Fruit fly (Drosophila melanogaster) whole organism, prepupa: ENCODE data around the gene bin.

Experiments used
- Blimp-1 ChIP-seq: fragments of 200-800 bp; sonication (Bioruptor generic); optimal IDR thresholded peaks from 3 replicates; lab custom pipeline; 2017; ENCODE audit warnings: missing biosample characterization, missing genetic modification characterization, mild to moderate bottlenecking, moderate library complexity, missing genetic modification reagents
- CG10631 ChIP-seq: fragments of 200-800 bp; sonication (Bioruptor generic); optimal IDR thresholded peaks from 2 replicates; lab custom pipeline; 2016; ENCODE audit warnings: missing biosample characterization, missing genetic modification characterization
- CG11294 ChIP-seq: fragments of 200-800 bp; sonication (Bioruptor generic); IDR thresholded peaks from 2 replicates; pipeline ENCODE4 v1.3.6; 2022; ENCODE audit warnings: missing biosample characterization, missing genetic modification characterization
- CG16779 ChIP-seq: fragments of 200-800 bp; sonication (Bioruptor generic); optimal IDR thresholded peaks from 3 replicates; lab custom pipeline; 2017; ENCODE audit warnings: missing biosample characterization, mild to moderate bottlenecking, missing genetic modification characterization
- CG31627 ChIP-seq: fragments of 200-800 bp; sonication (Bioruptor generic); optimal IDR thresholded peaks from 3 replicates; lab custom pipeline; 2016; ENCODE audit warnings: missing biosample characterization, missing genetic modification characterization
- CG32006 ChIP-seq: fragments of 200-800 bp; sonication (Bioruptor generic); optimal IDR thresholded peaks from 3 replicates; lab custom pipeline; 2017; ENCODE audit warnings: missing biosample characterization, mild to moderate bottlenecking, missing genetic modification characterization
- CG34406 ChIP-seq: fragments of 200-800 bp; sonication (Bioruptor generic); optimal IDR thresholded peaks from 3 replicates; lab custom pipeline; 2016; ENCODE audit warnings: missing biosample characterization, missing genetic modification characterization
- CG3919 ChIP-seq: fragments of 200-800 bp; sonication (Bioruptor generic); optimal IDR thresholded peaks from 3 replicates; lab custom pipeline; 2016; ENCODE audit warnings: missing biosample characterization, missing genetic modification characterization
- CG4318 ChIP-seq: fragments of 200-800 bp; sonication (Bioruptor generic); optimal IDR thresholded peaks from 3 replicates; lab custom pipeline; 2017; ENCODE audit warnings: missing biosample characterization, mild to moderate bottlenecking, missing genetic modification characterization
- CG6163 ChIP-seq: fragments of 200-800 bp; sonication (Bioruptor generic); IDR thresholded peaks from 3 replicates; pipeline ENCODE4 v1.3.6; 2022; ENCODE audit warnings: missing biosample characterization, missing genetic modification characterization
- CG6276 ChIP-seq: fragments of 200-800 bp; sonication (Bioruptor generic); optimal IDR thresholded peaks from 2 replicates; lab custom pipeline; 2017; ENCODE audit warnings: missing biosample characterization, mild to moderate bottlenecking, missing genetic modification characterization
- CG7368 ChIP-seq: fragments of 200-800 bp; sonication (Bioruptor generic); optimal IDR thresholded peaks from 3 replicates; lab custom pipeline; 2016; ENCODE audit warnings: missing biosample characterization, missing genetic modification characterization
- CG8119 ChIP-seq: fragments of 200-800 bp; sonication (Bioruptor generic); IDR thresholded peaks from 3 replicates; pipeline ENCODE4 v1.3.6; 2022; ENCODE audit warnings: missing biosample characterization, missing genetic modification characterization
- CG8319 ChIP-seq: fragments of 200-800 bp; sonication (Bioruptor generic); optimal IDR thresholded peaks from 3 replicates; lab custom pipeline; 2016; ENCODE audit warnings: missing biosample characterization, missing genetic modification characterization
- CG8632 ChIP-seq: fragments of 200-800 bp; sonication (Bioruptor generic); optimal IDR thresholded peaks from 3 replicates; lab custom pipeline; 2016; ENCODE audit warnings: missing biosample characterization, missing genetic modification characterization
- Eip75B ChIP-seq: fragments of 200-800 bp; sonication (Bioruptor generic); optimal IDR thresholded peaks from 3 replicates; lab custom pipeline; 2016; ENCODE audit warnings: missing biosample characterization, missing genetic modification characterization
- Eip78C ChIP-seq: fragments of 200-800 bp; sonication (Bioruptor generic); peaks from one replicate; lab custom pipeline; 2016; ENCODE audit warnings: missing biosample characterization, missing genetic modification characterization
- Eip93F ChIP-seq: fragments of 200-800 bp; sonication (Bioruptor generic); optimal IDR thresholded peaks from 2 replicates; lab custom pipeline; 2016; ENCODE audit warnings: missing biosample characterization, mild to moderate bottlenecking, missing genetic modification characterization
- Ets21C ChIP-seq: fragments of 200-800 bp; sonication (Bioruptor generic); optimal IDR thresholded peaks from 3 replicates; lab custom pipeline; 2016; ENCODE audit warnings: missing biosample characterization, missing genetic modification characterization
- Ets96B ChIP-seq: fragments of 200-800 bp; optimal IDR thresholded peaks from 2 replicates; lab custom pipeline; 2019; ENCODE audit warnings: missing biosample characterization, mild to moderate bottlenecking, missing genetic modification characterization, moderate library complexity
- Gug ChIP-seq: fragments of 200-800 bp; sonication (Bioruptor generic); IDR thresholded peaks from 2 replicates; pipeline ENCODE4 v1.3.6; 2022; ENCODE audit warnings: missing biosample characterization, missing genetic modification characterization
- Hr39 ChIP-seq: fragments of 200-800 bp; sonication (Bioruptor generic); optimal IDR thresholded peaks from 2 replicates; lab custom pipeline; 2016; ENCODE audit warnings: missing biosample characterization, missing genetic modification characterization
- Lpt ChIP-seq: fragments of 200-800 bp; sonication (Bioruptor generic); optimal IDR thresholded peaks from 3 replicates; lab custom pipeline; 2016; ENCODE audit warnings: missing biosample characterization, missing genetic modification characterization
- Sox102F ChIP-seq: fragments of 200-800 bp; sonication (Bioruptor generic); optimal IDR thresholded peaks from 2 replicates; lab custom pipeline; 2016; ENCODE audit warnings: missing biosample characterization, mild to moderate bottlenecking, missing genetic modification characterization
- Sox14 ChIP-seq: fragments of 200-800 bp; sonication (Bioruptor generic); optimal IDR thresholded peaks from 3 replicates; lab custom pipeline; 2016; ENCODE audit warnings: missing biosample characterization, missing genetic modification characterization
- Sox15 ChIP-seq: fragments of 200-800 bp; sonication (Bioruptor generic); optimal IDR thresholded peaks from 3 replicates; lab custom pipeline; 2016; ENCODE audit warnings: missing biosample characterization, missing genetic modification characterization
- acj6 ChIP-seq: fragments of 200-800 bp; sonication (Bioruptor generic); optimal IDR thresholded peaks from 3 replicates; lab custom pipeline; 2016; ENCODE audit warnings: missing biosample characterization, missing genetic modification characterization
- cyc ChIP-seq: fragments of 200-800 bp; sonication (Bioruptor generic); optimal IDR thresholded peaks from 3 replicates; lab custom pipeline; 2016; ENCODE audit warnings: missing biosample characterization, missing genetic modification characterization
- dsx ChIP-seq: fragments of 200-800 bp; optimal IDR thresholded peaks from 3 replicates; lab custom pipeline; 2019; ENCODE audit warnings: missing biosample characterization, mild to moderate bottlenecking, missing genetic modification characterization, moderate library complexity; ENCODE audit not compliant: poor library complexity, severe bottlenecking
- esn ChIP-seq: fragments of 200-800 bp; sonication (Bioruptor generic); optimal IDR thresholded peaks from 2 replicates; lab custom pipeline; 2016; ENCODE audit warnings: missing biosample characterization, mild to moderate bottlenecking, missing genetic modification characterization, moderate library complexity
- fd85E ChIP-seq: fragments of 200-800 bp; sonication (Bioruptor generic); optimal IDR thresholded peaks from 3 replicates; lab custom pipeline; 2016; ENCODE audit warnings: missing biosample characterization, missing genetic modification characterization
- fkh ChIP-seq: fragments of 200-800 bp; sonication (Bioruptor generic); optimal IDR thresholded peaks from 3 replicates; lab custom pipeline; 2017; ENCODE audit warnings: missing biosample characterization, mild to moderate bottlenecking, missing genetic modification characterization, moderate library complexity
- lz ChIP-seq: fragments of 200-800 bp; sonication (Bioruptor generic); optimal IDR thresholded peaks from 3 replicates; lab custom pipeline; 2016; ENCODE audit warnings: missing biosample characterization, missing genetic modification characterization
- net ChIP-seq: fragments of 200-800 bp; sonication (Bioruptor generic); optimal IDR thresholded peaks from 3 replicates; lab custom pipeline; 2016; ENCODE audit warnings: missing biosample characterization, missing genetic modification characterization
- pdm3 ChIP-seq: fragments of 200-800 bp; sonication (Bioruptor generic); optimal IDR thresholded peaks from 3 replicates; lab custom pipeline; 2016; ENCODE audit warnings: missing biosample characterization, missing genetic modification characterization
- salr ChIP-seq, 2 experiments: fragments of 200-800 bp; sonication (Bioruptor generic); optimal IDR thresholded peaks; 3 replicates each; lab custom pipeline; 2016 to 2018; ENCODE audit warnings: missing biosample characterization in 2 of 2, missing genetic modification characterization in 2 of 2, mild to moderate bottlenecking in 1 of 2
- spab ChIP-seq: fragments of 200-800 bp; sonication (Bioruptor generic); optimal IDR thresholded peaks from 2 replicates; lab custom pipeline; 2017; ENCODE audit warnings: missing biosample characterization, mild to moderate bottlenecking, missing genetic modification characterization, missing genetic modification reagents
- ss ChIP-seq, 2 experiments: fragments of 200-800 bp; sonication (Bioruptor generic); optimal IDR thresholded peaks; 2 replicates in 1 of 2; 3 replicates in 1 of 2; lab custom pipeline; 2017 to 2018; ENCODE audit warnings: mild to moderate bottlenecking in 2 of 2, missing biosample characterization in 2 of 2, missing genetic modification characterization in 2 of 2, moderate library complexity in 1 of 2
- topi ChIP-seq: fragments of 200-800 bp; sonication (Bioruptor generic); optimal IDR thresholded peaks from 3 replicates; lab custom pipeline; 2016; ENCODE audit warnings: missing biosample characterization, missing genetic modification characterization
- vri ChIP-seq: fragments of 200-800 bp; sonication (Bioruptor generic); optimal IDR thresholded peaks from 3 replicates; lab custom pipeline; 2016; ENCODE audit warnings: missing biosample characterization, mild to moderate bottlenecking, missing genetic modification characterization

The bin gene

DNA sequence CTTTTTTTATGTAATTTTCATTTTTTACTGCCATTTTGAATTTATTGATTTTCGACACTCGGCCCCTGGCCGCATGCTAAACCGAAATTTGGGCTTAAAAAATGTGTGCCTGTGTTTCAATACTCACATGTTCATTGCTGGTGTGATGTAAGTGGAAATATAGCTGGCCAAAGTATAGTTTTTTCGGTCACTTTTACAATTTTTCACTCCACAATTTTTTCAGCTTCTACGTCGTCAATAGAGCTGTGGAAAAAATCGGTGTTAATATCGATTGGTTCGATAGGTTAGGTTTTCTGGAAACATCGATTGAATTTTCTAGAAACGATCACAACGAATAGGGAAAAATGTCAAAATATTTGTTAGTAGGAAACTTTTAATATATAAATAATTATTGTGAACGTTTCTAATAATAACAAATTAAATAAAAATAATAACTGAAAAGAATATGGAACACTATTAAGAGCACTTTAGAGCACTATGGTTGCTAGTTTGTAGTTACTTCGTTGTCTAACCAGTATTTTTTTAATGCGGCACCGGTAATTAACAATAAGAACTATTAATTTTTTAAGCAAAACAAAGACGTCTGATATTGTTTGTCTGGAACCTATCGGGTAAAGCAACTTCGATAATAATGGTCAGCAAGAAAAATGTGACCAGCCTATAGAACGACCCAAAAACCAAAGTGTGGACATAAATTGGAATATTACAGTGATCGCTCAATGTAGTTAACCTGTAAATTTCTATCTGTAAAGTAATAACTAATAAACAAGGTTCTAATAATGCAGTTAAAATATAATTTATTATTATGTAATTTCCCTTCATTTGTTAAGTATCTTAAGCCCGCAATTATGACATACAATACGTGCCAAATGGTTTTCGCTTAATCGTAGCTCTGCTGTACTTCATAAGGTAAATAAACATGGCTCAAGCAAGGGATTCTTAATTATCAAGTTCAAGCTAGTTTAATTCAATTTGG is 34.9 kb upstream of the bin start, which contains the start of the genes CG10077 and CG9948 (continued):
- TF ChIP-seq esn (GFP tag; lab: Kevin White, UChicago) (peak; percentile 93), lz (GFP tag; lab: Kevin White, UChicago) (peak; percentile 90), CG10631 (GFP tag; lab: Kevin White, UChicago) (peak; percentile 87), Ets21C (GFP tag; lab: Kevin White, UChicago) (peak; percentile 81), Sox102F (GFP tag; lab: Kevin White, UChicago) (peak; percentile 90), CG34406 (peak; percentile 86), pdm3 (peak; percentile 90), CG32006 (GFP tag; lab: Kevin White, UChicago) (peak; percentile 87), cyc (GFP tag; lab: Kevin White, UChicago) (peak; percentile 85), CG8119 (GFP tag; lab: Robert Waterston, UW) (peak; percentile 94), Ets96B (tag; lab: Kevin White, UChicago) (peak; percentile 90), net (GFP tag; lab: Kevin White, UChicago) (peak; percentile 85), CG31627 (GFP tag; lab: Kevin White, UChicago) (peak; percentile 88), CG4318 (GFP tag; lab: Kevin White, UChicago) (no peak), CG3919 (GFP tag; lab: Kevin White, UChicago) (peak; percentile 91), spab (GFP tag; lab: Kevin White, UChicago) (no peak), CG8319 (GFP tag; lab: Kevin White, UChicago) (peak; percentile 75), CG8632 (peak; percentile 89), Gug (GFP tag; lab: Robert Waterston, UW) (peak; percentile 82), Eip75B (peak; percentile 85), acj6 (GFP tag; lab: Kevin White, UChicago) (peak; percentile 93), ss (GFP tag; optimal IDR thresholded peaks at IDR 0.05; lab: Kevin White, UChicago) (peak; percentile 79 to 88), CG6276 (GFP tag; lab: Kevin White, UChicago) (no peak), Sox15 (peak; percentile 79), Blimp-1 (GFP tag; lab: Kevin White, UChicago) (peak; percentile 67), topi (GFP tag; lab: Kevin White, UChicago) (peak; percentile 88), CG7368 (GFP tag; lab: Kevin White, UChicago) (peak; percentile 82), Sox14 (GFP tag; lab: Kevin White, UChicago) (peak; percentile 87), dsx (peak; percentile 85), Eip93F (peak; percentile 86)
- TF ChIP-seq, all 60 proteins: peak for 53

- TF ChIP-seq Eip75B: peak; percentile 3
- TF ChIP-seq esn (GFP tag; lab: Kevin White, UChicago): peak; percentile 20
- no peak for TF ChIP-seq pdm3
- peak; percentile 24 for TF ChIP-seq Eip93F
- peak; percentile 63 for TF ChIP-seq Eip78C (GFP tag; lab: Kevin White, UChicago)
- no peak for TF ChIP-seq fd85E (GFP tag; lab: Kevin White, UChicago)
- peak; percentile 93 for TF ChIP-seq fkh (GFP tag; lab: Kevin White, UChicago)
Measured at dm6 chr3L:6957753-6958420, 32.5 kb upstream of the bin start, which contains the start of the genes Uqcc1 and Surf1. Gene Uqcc1 (minus strand): TSS chr3L:6958108. Gene Surf1 (plus strand): TSS chr3L:6958346.

DNA sequence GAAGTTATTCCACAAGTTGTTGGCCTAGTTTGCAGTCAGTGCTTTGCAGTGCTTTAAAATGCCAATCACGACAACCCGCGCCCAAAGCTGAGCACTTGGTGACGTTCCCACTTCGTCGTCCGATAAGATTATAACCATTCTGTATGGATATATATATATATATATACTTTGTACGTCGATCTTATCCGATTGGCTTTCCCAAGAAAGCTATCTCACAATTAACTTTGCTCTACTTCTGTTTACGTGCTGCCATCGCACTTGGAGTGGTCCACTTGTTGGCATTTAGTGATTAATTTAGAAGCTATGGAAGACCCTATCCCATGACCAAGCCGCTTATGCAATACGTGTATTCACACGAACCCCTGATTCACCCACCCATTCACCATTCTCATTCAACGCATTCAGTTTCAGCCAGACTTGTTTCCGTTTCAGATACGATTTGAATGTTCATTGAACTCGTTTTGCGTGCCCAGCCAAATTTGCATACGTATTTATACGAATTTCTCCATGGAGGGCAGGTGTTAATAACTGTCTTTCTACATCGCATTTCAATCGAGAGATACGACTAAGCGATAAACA is 28.3 kb upstream of the bin start:
- TF ChIP-seq topi (GFP tag; lab: Kevin White, UChicago) (no peak), net (GFP tag; lab: Kevin White, UChicago) (no peak), Sox14 (GFP tag; lab: Kevin White, UChicago) (no peak), Lpt (GFP tag; lab: Kevin White, UChicago) (no peak), vri (peak; percentile 80), salr (GFP tag; optimal IDR thresholded peaks at IDR 0.05; lab: Kevin White, UChicago) (no peak), acj6 (GFP tag; lab: Kevin White, UChicago) (no peak), CG6163 (GFP tag; lab: Robert Waterston, UW) (0 out of 3 replicates have a peak, but pooled peaks have one; percentile 8), Hr39 (GFP tag; lab: Kevin White, UChicago) (no peak), CG8119 (GFP tag; lab: Robert Waterston, UW) (no peak), CG8319 (GFP tag; lab: Kevin White, UChicago) (no peak), CG10631 (GFP tag; lab: Kevin White, UChicago) (no peak), CG16779 (tag; lab: Kevin White, UChicago) (no peak), pdm3 (no peak), esn (GFP tag; lab: Kevin White, UChicago) (no peak), CG11294 (GFP tag; lab: Robert Waterston, UW) (no peak), Ets96B (tag; lab: Kevin White, UChicago) (no peak)
